Fruit fly (Drosophila melanogaster) whole organism: ENCODE measurements around the gene CG31815.

Source experiments
- Dll ChIP-seq: fragments of >200 bp; optimal IDR thresholded peaks from 2 replicates; lab custom pipeline; 2017
- pan ChIP-seq: fragments of >200 bp; optimal IDR thresholded peaks from 2 replicates; lab custom pipeline; 2017

dm6 chr2L:16637335-16637734 lies 31.7 kb downstream of the CG31815 start:
- no peak for TF ChIP-seq Dll
- no peak for TF ChIP-seq pan (lab: Kevin White, UChicago)
